Worm (Caenorhabditis elegans) whole organism, L4 larva: ENCODE data around the gene timm-17B.2.
A peak's percentile ranks its signal among the peaks of the same experiment; 100 is the strongest.

Experiments
- R02D3.7 ChIP-seq: fragments of 150-350 bp; sonication (generic microtip); optimal IDR thresholded peaks from 3 replicates; lab custom pipeline; 2014; ENCODE audit warnings: missing biosample characterization, missing genetic modification characterization
- aly-2 ChIP-seq: sonication (generic microtip); optimal IDR thresholded peaks from 2 replicates; lab custom pipeline; 2018; ENCODE audit warnings: missing biosample characterization, missing genetic modification characterization
- ceh-20 ChIP-seq: fragments of 200-800 bp; sonication (Bioruptor generic); IDR thresholded peaks from 2 replicates; pipeline ENCODE4 v1.3.6; 2022; ENCODE audit warnings: missing genetic modification reagents, missing genetic modification characterization, missing compliant biosample characterization
- ctbp-1 ChIP-seq: fragments of 200-800 bp; sonication (Bioruptor generic); IDR thresholded peaks from 2 replicates; pipeline ENCODE4 v1.3.6; 2022; ENCODE audit warnings: missing genetic modification reagents, missing genetic modification characterization, missing compliant biosample characterization
- dmd-9 ChIP-seq: fragments of 200-800 bp; sonication (Bioruptor generic); IDR thresholded peaks from 2 replicates; pipeline ENCODE4 v1.3.6; 2022; ENCODE audit warnings: missing genetic modification reagents, missing genetic modification characterization, missing compliant biosample characterization
- dve-1 ChIP-seq: sonication (generic microtip); optimal IDR thresholded peaks from 2 replicates; lab custom pipeline; 2017; ENCODE audit warnings: antibody characterized with exemption, mild to moderate bottlenecking, missing genetic modification characterization, missing compliant biosample characterization; ENCODE audit not compliant: insufficient read depth
- jun-1 ChIP-seq: fragments of 150-350 bp; optimal IDR thresholded peaks from 2 replicates; lab custom pipeline; 2014; ENCODE audit warnings: missing biosample characterization, missing genetic modification reagents, missing genetic modification characterization
- lim-7 ChIP-seq: fragments of 200-800 bp; sonication (Bioruptor generic); IDR thresholded peaks from 2 replicates; pipeline ENCODE4 v1.3.6; 2022; ENCODE audit warnings: missing genetic modification characterization, missing compliant biosample characterization
- lsy-2 ChIP-seq, 2 experiments: fragments of 150-350 bp in 1 of 2; sonication (generic microtip) in 1 of 2; optimal IDR thresholded peaks; 2 replicates each; lab custom pipeline; 2014 to 2017; ENCODE audit warnings: missing biosample characterization in 2 of 2, missing genetic modification characterization in 2 of 2
- skn-1 ChIP-seq: fragments of 150-350 bp; optimal IDR thresholded peaks from 2 replicates; lab custom pipeline; 2014; ENCODE audit warnings: missing biosample characterization, missing genetic modification characterization
- unc-39 ChIP-seq: sonication (generic microtip); optimal IDR thresholded peaks from 2 replicates; lab custom pipeline; 2017; ENCODE audit warnings: missing biosample characterization, missing genetic modification characterization

- TF ChIP-seq lsy-2 (tag; optimal IDR thresholded peaks at IDR 0.05; lab: Kevin White, UChicago) (peak; percentile 99 to 100), R02D3.7 (tag; lab: Kevin White, UChicago) (no peak), unc-39 (tag; lab: Kevin White, UChicago) (no peak), dve-1 (tag; lab: Kevin White, UChicago) (peak; percentile 98), lim-7 (GFP tag; lab: Robert Waterston, UW) (no peak), jun-1 (tag; lab: Kevin White, UChicago) (peak; percentile 68), skn-1 (no peak), aly-2 (tag; lab: Kevin White, UChicago) (no peak), ceh-20 (peak; percentile 88), dmd-9 (peak; percentile 69), ctbp-1 (peak; percentile 72)
These were observed 36.3 kb downstream of the timm-17B.2 start, which contains the start of the genes T26A8.4 and pdtf-1 for ce11 chrIV:8432709-8433108.
